Worm (Caenorhabditis elegans): ENCODE results near the gene hrpk-2.

DNA sequence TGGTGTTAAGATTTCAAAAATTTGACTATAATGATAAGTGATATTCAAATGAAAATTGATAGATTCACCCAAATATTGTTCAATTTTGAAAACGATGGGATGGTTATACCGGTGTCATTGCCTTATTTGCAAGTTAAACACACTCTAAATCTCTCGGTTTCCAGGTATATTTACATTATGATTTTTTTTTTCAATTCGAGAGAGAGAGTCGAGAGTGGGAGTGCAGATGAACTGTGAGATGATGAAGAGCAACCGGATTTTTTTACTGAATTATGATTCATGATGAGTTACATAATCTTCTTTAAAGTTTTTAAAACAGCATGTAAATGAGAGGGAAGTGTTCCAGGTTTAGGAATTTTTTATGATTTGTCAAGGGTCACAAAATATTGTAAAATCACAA, 46.6 kb downstream of the hrpk-2 start, which contains the start of gene F44B9.10:
- TF ChIP-seq hrde-1 (tag; optimal IDR thresholded peaks at IDR 0.05; ENCODE audit: borderline replicate concordance) (no peak), C17E4.6 (GFP tag; IDR thresholded peaks at IDR 0.05) (no peak), ama-1 (optimal IDR thresholded peaks at IDR 0.05) (no peak), ama-1 (GFP tag; optimal IDR thresholded peaks at IDR 0.05) (no peak), F49E8.2 (tag; optimal IDR thresholded peaks at IDR 0.05; ENCODE audit: insufficient read depth) (no peak), dpl-1 (GFP tag; optimal IDR thresholded peaks at IDR 0.05) (no peak), nhr-179 (tag; optimal IDR thresholded peaks at IDR 0.05) (no peak), ceh-27 (GFP tag; optimal IDR thresholded peaks at IDR 0.05) (no peak)

All from whole organism, young adult.